Worm (Caenorhabditis elegans) whole organism, L4 larva: ENCODE measurements around the gene C17F4.2.
"Not testable (repeated sequence)": the region's sequence is repeated elsewhere in the genome, so short reads cannot be mapped to it uniquely, and the experiment has no call there.

Experiments used
- F10B5.3 ChIP-seq: sonication (generic microtip); optimal IDR thresholded peaks from 2 replicates; lab custom pipeline; 2016; ENCODE audit warnings: mild to moderate bottlenecking, missing genetic modification characterization, missing compliant biosample characterization
- F37D6.2 ChIP-seq: sonication (generic microtip); optimal IDR thresholded peaks from 2 replicates; lab custom pipeline; 2016; ENCODE audit warnings: mild to moderate bottlenecking, missing genetic modification characterization, missing compliant biosample characterization
- F44E2.7 ChIP-seq: fragments of 200-800 bp; sonication (Bioruptor generic); IDR thresholded peaks from 2 replicates; pipeline ENCODE4 v2.1.2; 2022; ENCODE audit warnings: missing genetic modification characterization, missing compliant biosample characterization
- R02D3.7 ChIP-seq: fragments of 150-350 bp; sonication (generic microtip); optimal IDR thresholded peaks from 3 replicates; lab custom pipeline; 2014; ENCODE audit warnings: missing biosample characterization, missing genetic modification characterization
- T20F7.1 ChIP-seq: fragments of 200-800 bp; sonication (Bioruptor generic); optimal IDR thresholded peaks from 2 replicates; lab custom pipeline; 2018; ENCODE audit warnings: mild to moderate bottlenecking, missing genetic modification characterization, missing compliant biosample characterization
- aha-1 ChIP-seq: fragments of 150-350 bp; peaks from one replicate; lab custom pipeline; 2014; ENCODE audit warnings: missing biosample characterization, missing genetic modification characterization
- aly-2 ChIP-seq: sonication (generic microtip); optimal IDR thresholded peaks from 2 replicates; lab custom pipeline; 2018; ENCODE audit warnings: missing biosample characterization, missing genetic modification characterization
- ceh-44 ChIP-seq: fragments of 200-800 bp; sonication (Bioruptor generic); IDR thresholded peaks from 2 replicates; pipeline ENCODE4 v1.3.6; 2022; ENCODE audit warnings: missing genetic modification reagents, missing genetic modification characterization, missing compliant biosample characterization
- daf-12 ChIP-seq: fragments of 150-350 bp; optimal IDR thresholded peaks from 2 replicates; lab custom pipeline; 2014; ENCODE audit warnings: missing biosample characterization, missing genetic modification reagents, missing genetic modification characterization
- daf-16 ChIP-seq, 3 experiments: sonication (generic microtip); optimal IDR thresholded peaks; 2 replicates each; lab custom pipeline; 2016 to 2017; ENCODE audit warnings: missing genetic modification characterization in 3 of 3, missing genetic modification reagents in 3 of 3, mild to moderate bottlenecking in 2 of 3, missing compliant biosample characterization in 2 of 3, missing biosample characterization in 1 of 3, moderate library complexity in 1 of 3
- daf-8 ChIP-seq: fragments of 200-800 bp; sonication (Bioruptor generic); IDR thresholded peaks from 2 replicates; pipeline ENCODE4 v1.3.6; 2022; ENCODE audit warnings: missing genetic modification characterization, missing compliant biosample characterization
- dmd-6 ChIP-seq: fragments of 200-800 bp; sonication (Bioruptor generic); IDR thresholded peaks from 2 replicates; pipeline ENCODE4 v1.3.6; 2022; ENCODE audit warnings: missing genetic modification reagents, missing genetic modification characterization, missing compliant biosample characterization
- duxl-1 ChIP-seq: sonication (generic microtip); optimal IDR thresholded peaks from 2 replicates; lab custom pipeline; 2016; ENCODE audit warnings: mild to moderate bottlenecking, missing genetic modification characterization, moderate library complexity, missing compliant biosample characterization; ENCODE audit not compliant: poor library complexity
- dve-1 ChIP-seq: sonication (generic microtip); optimal IDR thresholded peaks from 2 replicates; lab custom pipeline; 2017; ENCODE audit warnings: antibody characterized with exemption, mild to moderate bottlenecking, missing genetic modification characterization, missing compliant biosample characterization; ENCODE audit not compliant: insufficient read depth
- gei-8 ChIP-seq: fragments of 200-800 bp; sonication (Bioruptor generic); optimal IDR thresholded peaks from 2 replicates; lab custom pipeline; 2018; ENCODE audit warnings: mild to moderate bottlenecking, missing genetic modification characterization, missing compliant biosample characterization
- hmg-1.1 ChIP-seq: fragments of 200-800 bp; sonication (Bioruptor generic); IDR thresholded peaks from 2 replicates; pipeline ENCODE4 v1.3.6; 2022; ENCODE audit warnings: missing genetic modification reagents, missing genetic modification characterization, missing compliant biosample characterization
- lin-13 ChIP-seq: fragments of 150-350 bp; optimal IDR thresholded peaks from 2 replicates; lab custom pipeline; 2014; ENCODE audit warnings: missing biosample characterization, missing genetic modification reagents, missing genetic modification characterization
- lin-29 ChIP-seq: fragments of 200-800 bp; sonication (Bioruptor generic); IDR thresholded peaks from 2 replicates; pipeline ENCODE4 v1.3.6; 2022; ENCODE audit warnings: missing genetic modification reagents, missing genetic modification characterization, missing compliant biosample characterization
- lin-38 ChIP-seq: fragments of 200-800 bp; sonication (Bioruptor generic); IDR thresholded peaks from 2 replicates; pipeline ENCODE4 v1.3.6; 2022; ENCODE audit warnings: missing genetic modification reagents, missing genetic modification characterization, missing compliant biosample characterization
- lir-3 ChIP-seq: sonication (generic microtip); optimal IDR thresholded peaks from 2 replicates; lab custom pipeline; 2016; ENCODE audit warnings: mild to moderate bottlenecking, missing genetic modification characterization, missing compliant biosample characterization
- lsy-2 ChIP-seq, 2 experiments: fragments of 150-350 bp in 1 of 2; sonication (generic microtip) in 1 of 2; optimal IDR thresholded peaks; 2 replicates each; lab custom pipeline; 2014 to 2017; ENCODE audit warnings: missing biosample characterization in 2 of 2, missing genetic modification characterization in 2 of 2
- madf-5 ChIP-seq, 2 experiments: fragments of 200-800 bp; sonication (Bioruptor generic); IDR thresholded peaks; 2 replicates each; pipeline ENCODE4 v1.3.6; 2022; ENCODE audit warnings: missing compliant biosample characterization in 2 of 2, missing genetic modification characterization in 2 of 2
- madf-9 ChIP-seq: fragments of 200-800 bp; sonication (Bioruptor generic); conservative IDR thresholded peaks from 2 replicates; pipeline ENCODE4 v1.3.6; 2022; ENCODE audit warnings: missing genetic modification reagents, missing genetic modification characterization, missing compliant biosample characterization
- mdt-29 ChIP-seq: fragments of 200-800 bp; sonication (Bioruptor generic); IDR thresholded peaks from 2 replicates; pipeline ENCODE4 v1.3.6; 2022; ENCODE audit warnings: missing genetic modification reagents, missing genetic modification characterization, missing compliant biosample characterization
- mes-2 ChIP-seq: sonication (generic microtip); optimal IDR thresholded peaks from 2 replicates; lab custom pipeline; 2016; ENCODE audit warnings: missing genotype, mild to moderate bottlenecking, missing genetic modification characterization, missing compliant biosample characterization; ENCODE audit not compliant: poor library complexity, severe bottlenecking
- mxl-3 ChIP-seq: fragments of 200-800 bp; sonication (Bioruptor generic); optimal IDR thresholded peaks from 2 replicates; lab custom pipeline; 2018; ENCODE audit warnings: mild to moderate bottlenecking, missing genetic modification characterization, missing compliant biosample characterization
- nhr-237 ChIP-seq: sonication (generic microtip); optimal IDR thresholded peaks from 2 replicates; lab custom pipeline; 2017; ENCODE audit warnings: missing biosample characterization, missing genetic modification characterization
- nhr-6 ChIP-seq: fragments of 150-350 bp; optimal IDR thresholded peaks from 2 replicates; lab custom pipeline; 2014; ENCODE audit warnings: missing biosample characterization, missing genetic modification characterization
- rbr-2 ChIP-seq: sonication (generic microtip); optimal IDR thresholded peaks from 2 replicates; lab custom pipeline; 2016; ENCODE audit warnings: missing genotype, missing genetic modification characterization, missing compliant biosample characterization
- snpc-4 ChIP-seq: fragments of 150-350 bp; optimal IDR thresholded peaks from 2 replicates; lab custom pipeline; 2014; ENCODE audit warnings: missing biosample characterization, missing genetic modification characterization
- unc-62 ChIP-seq, 3 experiments: fragments of 150-350 bp in 1 of 3; sonication (generic microtip); optimal IDR thresholded peaks in 2 of 3; peaks in 1 of 3; 1 replicate in 1 of 3; 2 replicates in 2 of 3; lab custom pipeline; 2014 to 2017; ENCODE audit warnings: missing biosample characterization in 3 of 3, missing genetic modification characterization in 3 of 3, missing genetic modification reagents in 3 of 3, missing genotype in 1 of 3
- zfp-2 ChIP-seq: sonication (generic microtip); optimal IDR thresholded peaks from 2 replicates; lab custom pipeline; 2016; ENCODE audit warnings: mild to moderate bottlenecking, missing genetic modification characterization, missing compliant biosample characterization
- zfp-3 ChIP-seq: fragments of 200-800 bp; sonication (Bioruptor generic); conservative IDR thresholded peaks from 2 replicates; pipeline ENCODE4 v1.3.6; 2022; ENCODE audit warnings: missing genetic modification reagents, missing genetic modification characterization, missing compliant biosample characterization
- zip-11 ChIP-seq: fragments of 200-800 bp; sonication (Bioruptor generic); IDR thresholded peaks from 2 replicates; pipeline ENCODE4 v1.3.6; 2022; ENCODE audit warnings: missing genetic modification characterization, missing compliant biosample characterization

C17F4.2 gene

DNA sequence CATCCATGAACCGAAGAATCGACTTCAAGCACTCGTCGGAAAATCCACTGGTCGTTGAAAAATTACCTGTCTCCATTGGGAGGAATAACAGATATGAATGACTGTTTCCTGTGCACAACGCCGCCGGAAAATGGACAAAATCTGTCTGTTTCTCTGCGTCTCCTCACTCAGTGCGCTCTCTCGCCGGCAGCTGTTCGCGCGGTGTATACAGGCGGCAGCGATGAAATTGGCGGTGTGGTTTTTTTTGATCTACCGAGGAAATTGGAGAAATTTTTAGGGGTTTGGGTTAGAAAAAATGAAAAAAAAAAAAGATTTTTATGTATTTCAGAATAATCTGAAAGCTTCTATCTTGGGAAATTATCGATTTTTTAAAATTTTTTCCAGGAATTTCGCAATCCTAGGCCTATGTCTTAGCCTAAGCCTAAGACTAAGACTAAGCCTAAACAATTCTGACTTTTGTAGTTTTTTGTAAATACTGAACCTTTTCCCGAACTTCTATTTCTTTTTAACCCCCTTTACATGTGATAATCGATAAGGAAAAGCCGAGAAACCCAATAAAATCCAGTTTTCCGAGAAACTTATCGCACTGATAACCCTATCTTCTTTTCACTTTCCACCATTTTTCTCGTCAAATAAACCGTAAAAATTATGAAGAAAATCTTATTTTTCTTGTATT lies at the start of gene C17F4.2, which contains the start of gene fbxc-50:
Gene C17F4.2 (plus strand): TSS at position 626 of the 676 bp plus-strand sequence.
Gene fbxc-50 (minus strand): TSS at position 81 of the 676 bp plus-strand sequence.
- TF ChIP-seq duxl-1 (tag; lab: Kevin White, UChicago) (no peak), lin-38 (GFP tag; lab: Robert Waterston, UW) (no peak), aha-1 (tag; lab: Kevin White, UChicago) (no peak), snpc-4 (tag; lab: Kevin White, UChicago) (no peak), dmd-6 (GFP tag; lab: Robert Waterston, UW) (no peak), F37D6.2 (tag; lab: Kevin White, UChicago) (no peak), nhr-6 (tag; lab: Kevin White, UChicago) (no peak), dve-1 (tag; lab: Kevin White, UChicago) (no peak), madf-9 (GFP tag; lab: Robert Waterston, UW) (no peak), T20F7.1 (no peak), gei-8 (GFP tag; lab: Kevin White, UChicago) (no peak), daf-16 (GFP tag; optimal IDR thresholded peaks at IDR 0.05; lab: Kevin White, UChicago) (no peak), daf-16 (tag; optimal IDR thresholded peaks at IDR 0.05; lab: Kevin White, UChicago) (no peak), nhr-237 (no peak), R02D3.7 (tag; lab: Kevin White, UChicago) (no peak), lsy-2 (tag; optimal IDR thresholded peaks at IDR 0.05; lab: Kevin White, UChicago) (no peak), lin-29 (no peak)

DNA sequence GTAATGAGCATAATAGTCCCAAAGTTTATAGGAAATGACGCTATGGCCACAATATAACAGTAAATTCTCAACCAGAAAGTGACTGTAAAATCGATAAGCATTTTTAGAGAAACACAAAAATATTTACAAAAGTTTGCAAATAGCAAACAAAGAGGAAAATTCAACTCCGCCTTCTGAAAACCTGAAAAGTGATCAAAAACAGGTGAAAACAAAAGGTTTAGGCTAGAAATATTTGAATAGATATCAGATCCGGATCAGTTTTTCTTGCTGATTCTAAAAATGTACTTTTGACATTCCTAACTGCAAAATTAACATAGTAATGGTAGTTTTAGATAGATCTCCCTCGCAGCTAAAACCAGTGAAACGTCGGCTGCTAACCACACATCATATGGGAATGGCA lies 49.5 kb upstream of the C17F4.2 start, which contains the start of gene sri-51:
Gene sri-51 (minus strand): TSS at position 101 of the 400 bp plus-strand sequence.
- peak in 1 of 2 experiments; percentile 84 for TF ChIP-seq unc-62 (GFP tag; optimal IDR thresholded peaks at IDR 0.05 in 1 of 2; lab: Kevin White, UChicago)
- TF ChIP-seq unc-62 (tag; optimal IDR thresholded peaks at IDR 0.05; lab: Kevin White, UChicago): no peak
- no peak for TF ChIP-seq mes-2 (tag; lab: Kevin White, UChicago)

DNA sequence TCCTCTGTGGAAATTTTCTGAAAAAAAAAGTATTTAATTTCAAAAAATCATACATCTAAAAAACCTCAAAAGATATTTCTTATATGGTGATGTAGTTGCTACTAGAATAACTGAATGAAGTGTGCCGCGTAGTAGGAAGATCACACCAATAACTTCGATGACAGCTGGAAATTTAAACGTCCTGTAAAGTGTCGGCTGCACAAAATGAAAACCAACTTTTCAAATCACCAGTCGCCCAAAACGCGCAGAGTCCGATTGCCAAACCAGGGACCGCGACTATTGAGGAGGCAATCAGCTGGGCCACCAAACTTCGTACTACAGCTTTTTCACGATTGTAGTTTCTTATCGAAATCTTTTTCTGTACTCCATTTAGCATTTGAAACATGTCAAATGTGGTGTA lies 47.2 kb upstream of the C17F4.2 start, which contains the start of gene sri-48:
Gene sri-48 (minus strand): TSS at position 101 of the 400 bp plus-strand sequence.
- not testable (repeated sequence) for TF ChIP-seq F44E2.7 (GFP tag; lab: Robert Waterston, UW); mxl-3 (GFP tag; lab: Kevin White, UChicago); ceh-44 (GFP tag; lab: Robert Waterston, UW)

DNA sequence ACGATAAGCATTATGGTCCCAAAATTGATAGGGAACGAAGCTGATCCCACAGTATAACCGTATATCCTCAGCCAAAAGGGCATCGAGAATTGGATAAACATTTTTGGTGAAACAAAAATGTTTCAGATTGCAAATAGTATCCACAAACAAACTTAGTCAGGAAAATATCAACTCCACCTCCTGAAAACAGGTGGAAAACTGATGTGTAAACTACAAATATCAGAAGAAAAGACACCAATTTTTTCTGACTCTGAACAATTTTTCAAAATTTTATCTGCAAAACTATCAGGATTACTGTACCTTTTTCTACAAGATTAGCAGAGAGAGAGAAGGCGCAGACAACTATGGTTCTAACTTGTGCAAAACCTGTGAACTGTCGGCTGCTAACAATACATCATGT lies 45.9 kb upstream of the C17F4.2 start, which contains the start of gene sri-53:
Gene sri-53 (minus strand): TSS at position 101 of the 400 bp plus-strand sequence.
- TF ChIP-seq madf-5 (GFP tag; IDR thresholded peaks at IDR 0.05; lab: Robert Waterston, UW): no peak
- TF ChIP-seq zip-11 (GFP tag; lab: Robert Waterston, UW): no peak
- no peak for TF ChIP-seq F37D6.2 (tag; lab: Kevin White, UChicago)
- TF ChIP-seq lin-13 (GFP tag; lab: Kevin White, UChicago): no peak
- TF ChIP-seq rbr-2 (tag; lab: Kevin White, UChicago): no peak
- no peak for TF ChIP-seq zfp-3
- TF ChIP-seq lir-3 (tag; lab: Kevin White, UChicago): no peak
- no peak for TF ChIP-seq mes-2 (tag; lab: Kevin White, UChicago)
- no peak for TF ChIP-seq daf-12
- TF ChIP-seq aly-2 (tag; lab: Kevin White, UChicago): no peak
- no peak for TF ChIP-seq daf-8 (GFP tag; lab: Robert Waterston, UW)
- no peak for TF ChIP-seq mdt-29
- no peak for TF ChIP-seq zfp-2 (tag; lab: Kevin White, UChicago)
- no peak for TF ChIP-seq hmg-1.1
- no peak for TF ChIP-seq F10B5.3
